Worm (Caenorhabditis elegans) whole organism, L1 larva: ENCODE measurements around the gene F55B11.7.

Experiments used
- dpl-1 ChIP-seq, 3 experiments: fragments of 150-350 bp in 2 of 3; sonication (generic microtip) in 1 of 3; optimal IDR thresholded peaks; 2 replicates each; lab custom pipeline; 2014 to 2017; ENCODE audit warnings: missing biosample characterization in 3 of 3, missing genetic modification characterization in 3 of 3, missing genetic modification reagents in 3 of 3
- egl-27 ChIP-seq, 2 experiments: fragments of 150-350 bp in 1 of 2; sonication (generic microtip); optimal IDR thresholded peaks; 3 replicates each; lab custom pipeline; 2017 to 2018; ENCODE audit warnings: missing biosample characterization in 2 of 2, missing genetic modification characterization in 2 of 2, missing genetic modification reagents in 2 of 2
- lin-35 ChIP-seq, 2 experiments: fragments of 150-350 bp; optimal IDR thresholded peaks; 2 replicates each; lab custom pipeline; 2014; ENCODE audit warnings: missing biosample characterization in 2 of 2, missing genetic modification characterization in 2 of 2, missing genetic modification reagents in 2 of 2
- pqm-1 ChIP-seq: sonication (generic microtip); optimal IDR thresholded peaks from 3 replicates; lab custom pipeline; 2017; ENCODE audit warnings: missing biosample characterization, missing genetic modification characterization
- unc-130 ChIP-seq: fragments of 150-350 bp; optimal IDR thresholded peaks from 2 replicates; lab custom pipeline; 2017; ENCODE audit warnings: missing biosample characterization, missing genetic modification characterization, inconsistent platforms
- unc-62 ChIP-seq: fragments of 150-350 bp; optimal IDR thresholded peaks from 2 replicates; lab custom pipeline; 2014; ENCODE audit warnings: missing biosample characterization, missing genetic modification reagents, missing genetic modification characterization

ce11 chrIV:14393838-14394237 is 28.0 kb downstream of the F55B11.7 start, which contains the start of gene clc-8:
- TF ChIP-seq lin-35 (GFP tag; optimal IDR thresholded peaks at IDR 0.05; lab: Kevin White, UChicago) (no peak), pqm-1 (tag; lab: Kevin White, UChicago) (no peak), egl-27 (tag; optimal IDR thresholded peaks at IDR 0.05; lab: Kevin White, UChicago) (no peak), dpl-1 (GFP tag; optimal IDR thresholded peaks at IDR 0.05; lab: Kevin White, UChicago) (no peak), unc-130 (no peak), unc-62 (GFP tag; lab: Kevin White, UChicago) (no peak)
